Fruit fly (Drosophila melanogaster): ENCODE measurements around the gene foxo.

foxo gene

DNA sequence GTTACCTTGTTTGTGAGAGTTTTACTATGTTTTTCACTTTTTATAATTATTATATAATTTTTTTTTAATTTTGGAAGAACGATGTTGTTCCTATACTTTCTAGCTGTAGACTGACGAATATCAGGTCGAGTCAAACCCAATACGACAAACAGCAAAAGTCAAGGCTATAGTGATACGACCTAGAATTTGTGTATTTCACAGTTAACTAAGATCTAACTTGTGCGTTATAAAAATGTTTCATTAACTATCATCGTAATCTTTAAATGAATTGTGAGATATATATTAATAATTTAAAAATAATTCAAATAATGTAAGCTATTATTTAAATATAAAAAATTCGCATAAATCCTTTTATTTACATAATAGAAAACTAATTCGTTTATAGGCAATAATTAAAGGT lies 41.2 kb downstream of the foxo start, which contains the start of gene CG9920:
TSS of gene CG9920 (minus strand) at position 101 of the 400 bp plus-strand sequence.
- no peak for TF ChIP-seq noc (tag; optimal IDR thresholded peaks at IDR 0.05)

DNA sequence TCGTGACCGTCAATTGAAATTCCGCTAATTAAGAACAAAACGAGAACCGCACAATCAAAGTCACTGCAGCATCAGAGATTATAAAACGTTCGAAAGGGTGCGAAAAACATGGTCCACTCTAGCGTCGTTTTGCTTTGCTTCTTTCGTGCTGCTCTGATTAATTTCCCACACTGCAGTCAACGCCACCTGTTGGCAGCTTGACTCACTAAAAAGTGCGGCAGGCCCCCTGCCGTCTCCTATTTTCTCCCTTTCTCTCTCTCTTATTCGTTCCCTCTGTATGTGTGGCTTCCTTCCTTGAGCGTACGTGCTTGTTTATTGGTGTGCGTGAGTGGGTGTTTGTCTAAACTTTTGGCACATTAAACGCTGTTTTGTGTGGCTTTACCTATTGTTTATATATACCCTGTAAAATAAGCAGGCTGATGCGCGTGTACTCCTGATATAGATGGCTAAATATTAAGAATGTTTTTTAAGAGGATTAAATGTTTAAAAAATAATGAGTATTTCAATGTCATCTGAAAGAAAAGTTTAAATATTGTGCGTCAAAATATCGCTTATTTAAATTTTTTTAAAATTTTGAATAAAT lies 41.9 kb downstream of the foxo start:
- no peak for TF ChIP-seq noc (tag; optimal IDR thresholded peaks at IDR 0.05)

DNA sequence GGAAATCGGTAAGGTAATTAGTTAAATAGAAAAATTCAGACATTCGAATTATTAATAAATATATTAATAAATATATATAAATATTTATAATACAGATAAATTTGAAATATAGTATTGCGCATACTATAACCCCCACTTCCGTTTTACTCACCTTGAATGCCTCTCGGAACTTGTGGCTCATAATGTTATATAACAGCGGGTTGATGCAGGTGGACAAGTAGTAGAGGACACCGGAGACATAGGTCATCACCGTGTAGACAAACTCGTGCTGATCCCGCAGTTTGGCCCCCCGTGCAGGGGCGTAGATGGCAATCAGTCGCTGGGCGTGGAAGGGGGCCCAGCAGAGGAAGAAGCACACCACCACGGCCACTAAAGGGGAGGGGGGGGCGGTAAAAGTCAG lies 44.2 kb downstream of the foxo start:
- no peak for TF ChIP-seq noc (tag; optimal IDR thresholded peaks at IDR 0.05)

DNA sequence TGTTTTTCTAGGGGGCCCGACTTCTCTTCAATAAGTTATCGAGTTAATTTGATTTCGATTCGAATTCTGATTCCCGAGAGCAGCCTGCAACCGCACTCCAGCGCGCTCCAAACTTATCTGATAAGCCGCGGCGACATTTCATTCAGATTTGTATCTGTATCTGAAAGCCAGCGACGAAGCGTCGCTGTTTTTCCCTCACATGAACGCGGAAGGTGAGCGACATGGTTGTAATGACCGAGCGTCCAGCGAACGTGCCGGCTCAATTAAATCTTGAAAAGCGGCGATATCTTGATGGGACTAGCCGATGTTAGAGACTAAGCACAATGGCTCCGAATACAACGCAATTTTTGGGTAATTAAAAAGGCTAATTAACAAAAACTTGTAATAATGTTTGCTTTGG lies 46.3 kb downstream of the foxo start, which contains the start of gene PK1-R:
TSS of gene PK1-R (minus strand) at position 101 of the 400 bp plus-strand sequence.
- TF ChIP-seq noc (tag; optimal IDR thresholded peaks at IDR 0.05) = no peak

- no peak for TF ChIP-seq noc (tag; optimal IDR thresholded peaks at IDR 0.05)
These were observed 50.9 kb downstream of the foxo start for dm6 chr3R:14107597-14107996.

- no peak for TF ChIP-seq noc (tag; optimal IDR thresholded peaks at IDR 0.05)
These were observed 51.6 kb downstream of the foxo start, which contains the start of gene CG12402 for dm6 chr3R:14108158-14108921. CG12402 (minus strand) TSS chr3R:14108321.

DNA sequence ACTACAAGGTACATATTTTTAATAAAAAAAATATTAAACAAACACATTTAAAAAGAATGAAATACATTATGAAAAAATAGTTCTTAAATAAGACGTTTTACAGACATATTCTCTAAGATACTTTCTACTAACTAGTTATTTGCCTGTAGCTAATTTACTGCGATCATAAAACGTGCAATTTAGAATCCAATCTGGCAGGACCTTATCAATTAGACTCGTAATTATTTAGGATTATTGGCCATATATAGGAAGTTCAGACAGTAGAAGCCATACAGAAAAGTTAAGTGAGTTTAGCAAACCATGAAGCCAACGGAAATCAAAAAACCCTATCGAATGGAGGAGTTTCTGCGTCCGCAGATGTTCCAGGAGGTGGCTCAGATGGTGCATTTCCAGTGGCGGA lies 52.4 kb downstream of the foxo start, which contains the start of gene Or88a:
TSS of gene Or88a (plus strand) at position 301 of the 400 bp plus-strand sequence.
- no peak for TF ChIP-seq noc (tag; optimal IDR thresholded peaks at IDR 0.05)

DNA sequence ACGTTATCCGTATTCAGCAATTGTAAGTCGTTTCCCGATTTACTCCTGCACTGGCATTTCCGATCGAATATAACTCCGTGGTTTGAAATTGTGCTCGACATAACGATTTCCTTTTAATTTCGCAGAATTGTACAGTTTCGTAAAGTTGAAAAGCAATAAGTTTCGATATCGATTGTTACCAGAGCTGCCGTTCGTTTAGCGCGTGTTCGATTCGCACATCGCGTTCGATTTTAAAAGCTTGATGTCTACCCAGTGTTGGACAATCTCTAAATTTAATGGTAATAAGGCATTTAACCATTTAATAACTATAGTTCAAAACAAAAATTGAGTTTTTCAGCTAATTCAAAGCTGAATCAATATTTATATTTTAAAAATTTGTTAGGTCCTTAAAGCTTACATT lies 55.3 kb downstream of the foxo start, which contains the start of gene CG14357:
TSS of gene CG14357 (minus strand) at position 101 of the 400 bp plus-strand sequence.
- TF ChIP-seq noc (tag; optimal IDR thresholded peaks at IDR 0.05) = no peak

- no peak for TF ChIP-seq noc (tag; optimal IDR thresholded peaks at IDR 0.05)
These were observed 59.3 kb downstream of the foxo start for dm6 chr3R:14116088-14116487.

- TF ChIP-seq noc (tag; optimal IDR thresholded peaks at IDR 0.05) = no peak
These were observed 61.6 kb downstream of the foxo start, which contains the start of gene Kif19A for dm6 chr3R:14118350-14118749. Kif19A (minus strand) TSS chr3R:14118450.

DNA sequence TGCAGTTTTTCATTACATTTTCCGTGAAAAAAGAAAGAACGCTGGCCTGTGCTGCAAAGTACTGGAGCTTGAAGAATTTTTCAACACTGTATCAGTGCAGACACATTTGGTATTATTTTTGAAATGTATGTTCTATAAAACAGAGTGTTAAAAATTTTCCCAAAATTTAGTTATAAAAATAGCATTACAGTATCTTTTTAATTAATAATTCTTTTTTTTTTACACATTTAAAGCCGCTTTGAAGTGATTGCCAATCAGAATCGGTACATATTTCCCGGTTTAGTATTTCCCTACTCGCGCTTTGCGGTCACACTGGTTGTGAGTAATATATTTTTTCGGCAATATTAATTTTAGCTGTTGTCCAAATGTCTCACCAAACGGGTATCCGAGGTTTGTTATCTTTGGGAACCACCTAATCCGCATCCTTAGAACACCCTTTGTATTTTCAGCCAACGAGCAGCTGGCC lies 65.6 kb downstream of the foxo start, which contains the start of the genes Abi and twf:
TSS of gene Abi (minus strand) at position 74 of the 466 bp plus-strand sequence.
TSS of gene twf (plus strand) at position 308 of the 466 bp plus-strand sequence.
- no peak for TF ChIP-seq noc (tag; optimal IDR thresholded peaks at IDR 0.05)

- peak; percentile 93 for TF ChIP-seq noc (tag; optimal IDR thresholded peaks at IDR 0.05)
These were observed 68.9 kb downstream of the foxo start, which contains the start of the genes 140up and Polr2B for dm6 chr3R:14125479-14126121. 140up (minus strand) TSS chr3R:14125548. Polr2B (plus strand) TSS chr3R:14125791.

dm6 chr3R:14131972-14132371 lies 75.2 kb downstream of the foxo start, which contains the start of gene CG14356:
CG14356 (minus strand) TSS chr3R:14132072.
- TF ChIP-seq noc (tag; optimal IDR thresholded peaks at IDR 0.05) = no peak

Measured in whole organism, larva.